Fruit fly (Drosophila melanogaster) whole organism, prepupa: Measurements from ENCODE around the gene CG12362.
A peak's percentile ranks its signal among the peaks of the same experiment; 100 is the strongest.

Source experiments
- Blimp-1 ChIP-seq: fragments of 200-800 bp; sonication (Bioruptor generic); optimal IDR thresholded peaks from 3 replicates; lab custom pipeline; 2017; ENCODE audit warnings: missing biosample characterization, missing genetic modification characterization, mild to moderate bottlenecking, moderate library complexity, missing genetic modification reagents
- CG10631 ChIP-seq: fragments of 200-800 bp; sonication (Bioruptor generic); optimal IDR thresholded peaks from 2 replicates; lab custom pipeline; 2016; ENCODE audit warnings: missing biosample characterization, missing genetic modification characterization
- CG10669 ChIP-seq: fragments of 200-800 bp; sonication (Bioruptor generic); optimal IDR thresholded peaks from 3 replicates; lab custom pipeline; 2018; ENCODE audit warnings: missing biosample characterization, mild to moderate bottlenecking, missing genetic modification characterization, moderate library complexity
- CG11762 ChIP-seq: fragments of 200-800 bp; sonication (Bioruptor generic); optimal IDR thresholded peaks from 3 replicates; lab custom pipeline; 2016; ENCODE audit warnings: missing biosample characterization, missing genetic modification characterization; ENCODE audit not compliant: insufficient read depth
- CG11902 ChIP-seq: fragments of 200-800 bp; sonication (Bioruptor generic); optimal IDR thresholded peaks from 3 replicates; lab custom pipeline; 2016; ENCODE audit warnings: missing biosample characterization, missing genetic modification characterization
- CG15336 ChIP-seq: fragments of 200-800 bp; sonication (Bioruptor generic); IDR thresholded peaks from 2 replicates; pipeline ENCODE4 v1.3.6; 2022; ENCODE audit warnings: missing biosample characterization, missing genetic modification characterization
- CG1621 ChIP-seq: fragments of 200-800 bp; sonication (Bioruptor generic); optimal IDR thresholded peaks from 3 replicates; lab custom pipeline; 2018; ENCODE audit warnings: missing biosample characterization, mild to moderate bottlenecking, missing genetic modification characterization
- CG16779 ChIP-seq: fragments of 200-800 bp; sonication (Bioruptor generic); optimal IDR thresholded peaks from 3 replicates; lab custom pipeline; 2017; ENCODE audit warnings: missing biosample characterization, mild to moderate bottlenecking, missing genetic modification characterization
- CG3032 ChIP-seq: fragments of 200-800 bp; optimal IDR thresholded peaks from 2 replicates; lab custom pipeline; 2019; ENCODE audit warnings: missing biosample characterization, mild to moderate bottlenecking, missing genetic modification characterization, moderate library complexity
- CG31627 ChIP-seq: fragments of 200-800 bp; sonication (Bioruptor generic); optimal IDR thresholded peaks from 3 replicates; lab custom pipeline; 2016; ENCODE audit warnings: missing biosample characterization, missing genetic modification characterization
- CG34406 ChIP-seq: fragments of 200-800 bp; sonication (Bioruptor generic); optimal IDR thresholded peaks from 3 replicates; lab custom pipeline; 2016; ENCODE audit warnings: missing biosample characterization, missing genetic modification characterization
- CG3919 ChIP-seq: fragments of 200-800 bp; sonication (Bioruptor generic); optimal IDR thresholded peaks from 3 replicates; lab custom pipeline; 2016; ENCODE audit warnings: missing biosample characterization, missing genetic modification characterization
- CG4318 ChIP-seq: fragments of 200-800 bp; sonication (Bioruptor generic); optimal IDR thresholded peaks from 3 replicates; lab custom pipeline; 2017; ENCODE audit warnings: missing biosample characterization, mild to moderate bottlenecking, missing genetic modification characterization
- CG6163 ChIP-seq: fragments of 200-800 bp; sonication (Bioruptor generic); IDR thresholded peaks from 3 replicates; pipeline ENCODE4 v1.3.6; 2022; ENCODE audit warnings: missing biosample characterization, missing genetic modification characterization
- CG6276 ChIP-seq: fragments of 200-800 bp; sonication (Bioruptor generic); optimal IDR thresholded peaks from 2 replicates; lab custom pipeline; 2017; ENCODE audit warnings: missing biosample characterization, mild to moderate bottlenecking, missing genetic modification characterization
- CG6792 ChIP-seq: fragments of 200-800 bp; sonication (Bioruptor generic); optimal IDR thresholded peaks from 3 replicates; lab custom pipeline; 2016; ENCODE audit warnings: missing biosample characterization, missing genetic modification characterization
- CG6808 ChIP-seq: fragments of 200-800 bp; sonication (Bioruptor generic); optimal IDR thresholded peaks from 3 replicates; lab custom pipeline; 2017; ENCODE audit warnings: missing biosample characterization, missing genetic modification characterization, mild to moderate bottlenecking, moderate library complexity, missing genetic modification reagents
- CG7368 ChIP-seq: fragments of 200-800 bp; sonication (Bioruptor generic); optimal IDR thresholded peaks from 3 replicates; lab custom pipeline; 2016; ENCODE audit warnings: missing biosample characterization, missing genetic modification characterization
- CG8119 ChIP-seq: fragments of 200-800 bp; sonication (Bioruptor generic); IDR thresholded peaks from 3 replicates; pipeline ENCODE4 v1.3.6; 2022; ENCODE audit warnings: missing biosample characterization, missing genetic modification characterization
- CG8319 ChIP-seq: fragments of 200-800 bp; sonication (Bioruptor generic); optimal IDR thresholded peaks from 3 replicates; lab custom pipeline; 2016; ENCODE audit warnings: missing biosample characterization, missing genetic modification characterization
- CG8632 ChIP-seq: fragments of 200-800 bp; sonication (Bioruptor generic); optimal IDR thresholded peaks from 3 replicates; lab custom pipeline; 2016; ENCODE audit warnings: missing biosample characterization, missing genetic modification characterization
- CG9139 ChIP-seq: fragments of 200-800 bp; sonication (Bioruptor generic); optimal IDR thresholded peaks from 3 replicates; lab custom pipeline; 2017; ENCODE audit warnings: missing biosample characterization, mild to moderate bottlenecking, missing genetic modification characterization
- Eip75B ChIP-seq: fragments of 200-800 bp; sonication (Bioruptor generic); optimal IDR thresholded peaks from 3 replicates; lab custom pipeline; 2016; ENCODE audit warnings: missing biosample characterization, missing genetic modification characterization
- Eip78C ChIP-seq: fragments of 200-800 bp; sonication (Bioruptor generic); peaks from one replicate; lab custom pipeline; 2016; ENCODE audit warnings: missing biosample characterization, missing genetic modification characterization
- Eip93F ChIP-seq: fragments of 200-800 bp; sonication (Bioruptor generic); optimal IDR thresholded peaks from 2 replicates; lab custom pipeline; 2016; ENCODE audit warnings: missing biosample characterization, mild to moderate bottlenecking, missing genetic modification characterization
- Ets21C ChIP-seq: fragments of 200-800 bp; sonication (Bioruptor generic); optimal IDR thresholded peaks from 3 replicates; lab custom pipeline; 2016; ENCODE audit warnings: missing biosample characterization, missing genetic modification characterization
- Ets96B ChIP-seq: fragments of 200-800 bp; optimal IDR thresholded peaks from 2 replicates; lab custom pipeline; 2019; ENCODE audit warnings: missing biosample characterization, mild to moderate bottlenecking, missing genetic modification characterization, moderate library complexity
- Gug ChIP-seq: fragments of 200-800 bp; sonication (Bioruptor generic); IDR thresholded peaks from 2 replicates; pipeline ENCODE4 v1.3.6; 2022; ENCODE audit warnings: missing biosample characterization, missing genetic modification characterization
- Hr38 ChIP-seq: sonication (Bioruptor generic); optimal IDR thresholded peaks from 2 replicates; lab custom pipeline; 2016; ENCODE audit warnings: missing biosample characterization, missing genetic modification characterization
- Hr39 ChIP-seq: fragments of 200-800 bp; sonication (Bioruptor generic); optimal IDR thresholded peaks from 2 replicates; lab custom pipeline; 2016; ENCODE audit warnings: missing biosample characterization, missing genetic modification characterization
- Hr4 ChIP-seq: fragments of 200-800 bp; sonication (Bioruptor generic); optimal IDR thresholded peaks from 3 replicates; lab custom pipeline; 2016; ENCODE audit warnings: missing biosample characterization, missing genetic modification characterization
- Lpt ChIP-seq: fragments of 200-800 bp; sonication (Bioruptor generic); optimal IDR thresholded peaks from 3 replicates; lab custom pipeline; 2016; ENCODE audit warnings: missing biosample characterization, missing genetic modification characterization
- Met ChIP-seq: fragments of 200-800 bp; sonication (Bioruptor generic); optimal IDR thresholded peaks from 3 replicates; lab custom pipeline; 2016; ENCODE audit warnings: missing biosample characterization, missing genetic modification characterization
- OdsH ChIP-seq: fragments of 200-800 bp; sonication (Bioruptor generic); optimal IDR thresholded peaks from 3 replicates; lab custom pipeline; 2016; ENCODE audit warnings: missing biosample characterization, missing genetic modification characterization
- Smox ChIP-seq: fragments of 200-800 bp; sonication (Bioruptor generic); optimal IDR thresholded peaks from 3 replicates; lab custom pipeline; 2016; ENCODE audit warnings: missing biosample characterization, missing genetic modification characterization
- Sox102F ChIP-seq: fragments of 200-800 bp; sonication (Bioruptor generic); optimal IDR thresholded peaks from 2 replicates; lab custom pipeline; 2016; ENCODE audit warnings: missing biosample characterization, mild to moderate bottlenecking, missing genetic modification characterization
- Sox15 ChIP-seq: fragments of 200-800 bp; sonication (Bioruptor generic); optimal IDR thresholded peaks from 3 replicates; lab custom pipeline; 2016; ENCODE audit warnings: missing biosample characterization, missing genetic modification characterization
- acj6 ChIP-seq: fragments of 200-800 bp; sonication (Bioruptor generic); optimal IDR thresholded peaks from 3 replicates; lab custom pipeline; 2016; ENCODE audit warnings: missing biosample characterization, missing genetic modification characterization
- dsx ChIP-seq: fragments of 200-800 bp; optimal IDR thresholded peaks from 3 replicates; lab custom pipeline; 2019; ENCODE audit warnings: missing biosample characterization, mild to moderate bottlenecking, missing genetic modification characterization, moderate library complexity; ENCODE audit not compliant: poor library complexity, severe bottlenecking
- esn ChIP-seq: fragments of 200-800 bp; sonication (Bioruptor generic); optimal IDR thresholded peaks from 2 replicates; lab custom pipeline; 2016; ENCODE audit warnings: missing biosample characterization, mild to moderate bottlenecking, missing genetic modification characterization, moderate library complexity
- fd59A ChIP-seq: fragments of 200-800 bp; sonication (Bioruptor generic); optimal IDR thresholded peaks from 2 replicates; lab custom pipeline; 2017; ENCODE audit warnings: missing biosample characterization, mild to moderate bottlenecking, missing genetic modification characterization, missing genetic modification reagents
- fkh ChIP-seq: fragments of 200-800 bp; sonication (Bioruptor generic); optimal IDR thresholded peaks from 3 replicates; lab custom pipeline; 2017; ENCODE audit warnings: missing biosample characterization, mild to moderate bottlenecking, missing genetic modification characterization, moderate library complexity
- lz ChIP-seq: fragments of 200-800 bp; sonication (Bioruptor generic); optimal IDR thresholded peaks from 3 replicates; lab custom pipeline; 2016; ENCODE audit warnings: missing biosample characterization, missing genetic modification characterization
- net ChIP-seq: fragments of 200-800 bp; sonication (Bioruptor generic); optimal IDR thresholded peaks from 3 replicates; lab custom pipeline; 2016; ENCODE audit warnings: missing biosample characterization, missing genetic modification characterization
- spab ChIP-seq: fragments of 200-800 bp; sonication (Bioruptor generic); optimal IDR thresholded peaks from 2 replicates; lab custom pipeline; 2017; ENCODE audit warnings: missing biosample characterization, mild to moderate bottlenecking, missing genetic modification characterization, missing genetic modification reagents
- ss ChIP-seq, 2 experiments: fragments of 200-800 bp; sonication (Bioruptor generic); optimal IDR thresholded peaks; 2 replicates in 1 of 2; 3 replicates in 1 of 2; lab custom pipeline; 2017 to 2018; ENCODE audit warnings: mild to moderate bottlenecking in 2 of 2, missing biosample characterization in 2 of 2, missing genetic modification characterization in 2 of 2, moderate library complexity in 1 of 2
- svp ChIP-seq: fragments of 200-800 bp; sonication (Bioruptor generic); peaks from one replicate; lab custom pipeline; 2016; ENCODE audit warnings: missing biosample characterization, missing genetic modification characterization
- topi ChIP-seq: fragments of 200-800 bp; sonication (Bioruptor generic); optimal IDR thresholded peaks from 3 replicates; lab custom pipeline; 2016; ENCODE audit warnings: missing biosample characterization, missing genetic modification characterization

CG12362 gene

dm6 chr3L:10412518-10412917, at the start of gene CG12362:
TSS of gene CG12362 (plus strand) at chr3L:10412818.
- no peak for TF ChIP-seq acj6 (GFP tag; lab: Kevin White, UChicago)
- peak; percentile 22 for TF ChIP-seq Eip78C

DNA sequence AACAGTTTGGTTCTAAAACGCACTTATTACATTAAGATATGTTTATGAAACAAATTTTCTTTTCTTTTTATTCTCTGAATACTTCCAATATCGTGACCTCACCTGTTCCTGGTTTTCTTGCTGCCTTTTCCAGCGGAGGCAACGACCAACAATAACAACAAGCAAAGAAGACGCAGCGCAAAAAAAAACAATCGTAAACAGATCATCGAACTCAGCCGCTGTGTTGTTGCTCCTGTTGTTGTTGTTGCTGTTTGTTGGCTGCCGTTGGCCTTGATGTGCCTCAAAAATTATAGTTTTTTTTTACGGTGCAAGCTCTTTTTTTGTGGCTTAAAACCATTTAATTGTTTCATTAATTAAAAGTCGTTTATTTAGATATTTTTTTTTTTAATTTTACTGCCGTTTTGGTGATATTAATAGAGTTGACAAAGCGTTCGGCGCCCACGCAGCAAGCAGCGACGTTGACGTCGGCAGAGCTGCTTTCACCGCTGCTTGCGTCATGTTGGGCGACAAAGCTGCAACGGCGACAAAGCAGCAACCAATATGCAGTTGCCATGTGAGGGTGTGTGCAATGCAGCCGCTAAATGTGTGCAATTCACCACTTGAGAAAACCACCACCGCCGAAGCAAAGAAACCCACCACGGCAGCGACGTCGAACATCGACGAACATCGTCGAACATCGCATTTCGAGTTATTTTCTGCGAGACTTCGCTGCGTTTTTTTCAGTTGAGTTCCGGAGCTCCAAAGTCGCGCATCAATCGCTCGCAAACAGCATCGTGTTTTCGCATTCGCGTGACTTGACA, 49.1 kb upstream of the CG12362 start:
- TF ChIP-seq lz (GFP tag; lab: Kevin White, UChicago), result peak; percentile 12
- no peak for TF ChIP-seq OdsH (GFP tag; lab: Kevin White, UChicago)
- TF ChIP-seq CG6792 (GFP tag; lab: Kevin White, UChicago), result no peak
- TF ChIP-seq Eip93F (GFP tag; lab: Kevin White, UChicago), result peak; percentile 94
- peak; percentile 92 for TF ChIP-seq CG6163 (GFP tag; lab: Robert Waterston, UW)
- peak; percentile 8 for TF ChIP-seq Blimp-1
- no peak for TF ChIP-seq Hr38 (GFP tag; lab: Kevin White, UChicago)
- TF ChIP-seq CG6808 (GFP tag; lab: Kevin White, UChicago), result peak; percentile 65
- peak; percentile 77 for TF ChIP-seq Sox102F (GFP tag; lab: Kevin White, UChicago)
- peak; percentile 67 for TF ChIP-seq net (GFP tag; lab: Kevin White, UChicago)
- peak; percentile 90 for TF ChIP-seq CG8119 (GFP tag; lab: Robert Waterston, UW)
- TF ChIP-seq ss (GFP tag; optimal IDR thresholded peaks at IDR 0.05; lab: Kevin White, UChicago), result peak; percentile 75 to 85
- TF ChIP-seq fkh (GFP tag; lab: Kevin White, UChicago), result no peak
- TF ChIP-seq Gug (GFP tag; lab: Robert Waterston, UW), result peak; percentile 61; the same call in 1 of the 2 replicates
- peak; percentile 49 for TF ChIP-seq Ets96B
- TF ChIP-seq CG9139 (GFP tag; lab: Kevin White, UChicago), result peak; percentile 68
- TF ChIP-seq CG15336 (GFP tag; lab: Robert Waterston, UW), result peak; percentile 92
- TF ChIP-seq CG10631 (GFP tag; lab: Kevin White, UChicago), result no peak
- TF ChIP-seq Smox (GFP tag; lab: Kevin White, UChicago), result no peak
- TF ChIP-seq Sox15, result no peak
- TF ChIP-seq dsx (GFP tag; lab: Kevin White, UChicago), result peak; percentile 85
- peak; percentile 85 for TF ChIP-seq Eip78C
- no peak for TF ChIP-seq Lpt (GFP tag; lab: Kevin White, UChicago)
- peak; percentile 79 for TF ChIP-seq svp (GFP tag; lab: Kevin White, UChicago)
- no peak for TF ChIP-seq fd59A (GFP tag; lab: Kevin White, UChicago)
- TF ChIP-seq Hr4 (GFP tag; lab: Kevin White, UChicago), result no peak
- TF ChIP-seq Eip75B, result peak; percentile 66
- no peak for TF ChIP-seq Ets21C (GFP tag; lab: Kevin White, UChicago)
- TF ChIP-seq CG8632, result peak; percentile 46
- peak; percentile 72 for TF ChIP-seq CG16779
- TF ChIP-seq CG7368 (GFP tag; lab: Kevin White, UChicago), result peak; percentile 58
- peak; percentile 65 for TF ChIP-seq CG1621 (tag; lab: Kevin White, UChicago)
- peak; percentile 16 for TF ChIP-seq CG3032
- TF ChIP-seq acj6 (GFP tag; lab: Kevin White, UChicago), result no peak
- TF ChIP-seq topi (GFP tag; lab: Kevin White, UChicago), result peak; percentile 63
- no peak for TF ChIP-seq CG11762 (GFP tag; lab: Kevin White, UChicago)
- peak; percentile 26 for TF ChIP-seq spab (GFP tag; lab: Kevin White, UChicago)
- TF ChIP-seq Met (GFP tag; lab: Kevin White, UChicago), result peak; percentile 12
- TF ChIP-seq CG6276, result peak; percentile 79
- TF ChIP-seq CG31627 (GFP tag; lab: Kevin White, UChicago), result no peak
- TF ChIP-seq CG3919 (GFP tag; lab: Kevin White, UChicago), result peak; percentile 70
- TF ChIP-seq Hr39 (GFP tag; lab: Kevin White, UChicago), result no peak
- TF ChIP-seq CG11902 (GFP tag; lab: Kevin White, UChicago), result no peak
- no peak for TF ChIP-seq CG4318
- peak; percentile 31 for TF ChIP-seq CG10669 (GFP tag; lab: Kevin White, UChicago)
- TF ChIP-seq esn, result peak; percentile 54
- no peak for TF ChIP-seq CG8319 (GFP tag; lab: Kevin White, UChicago)
- peak; percentile 25 for TF ChIP-seq CG34406 (GFP tag; lab: Kevin White, UChicago)
